Worm (Caenorhabditis elegans): Measurements from ENCODE around the gene hbl-1.
A peak's percentile ranks its signal among the peaks of the same experiment; 100 is the strongest.

Gene hbl-1

DNA sequence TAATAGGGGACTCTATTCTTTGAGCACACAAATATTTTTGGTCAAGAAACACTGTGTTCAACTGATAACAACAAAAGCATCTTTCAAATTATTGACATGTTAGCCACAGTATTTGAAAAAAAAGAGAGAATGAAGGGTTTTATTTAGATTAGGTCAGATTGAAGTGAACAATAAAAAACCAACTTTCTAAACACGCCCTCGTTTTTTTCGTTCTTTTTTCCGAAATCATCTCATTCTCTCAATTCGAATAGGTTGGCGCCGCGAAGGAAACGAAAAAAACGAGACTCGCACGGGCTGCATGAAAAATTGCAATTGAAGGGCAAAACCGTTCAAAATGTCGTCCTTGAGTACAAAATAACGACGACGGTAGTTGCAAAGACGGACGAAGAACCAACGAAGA lies 7.6 kb upstream of the hbl-1 start:
- no peak for TF ChIP-seq F57A8.1 (GFP tag; optimal IDR thresholded peaks at IDR 0.05)
- peak; percentile 64 for TF ChIP-seq nhr-80 (tag; optimal IDR thresholded peaks at IDR 0.05)
- no peak for TF ChIP-seq F52B5.7 (tag; optimal IDR thresholded peaks at IDR 0.05)
- no peak for TF ChIP-seq nfyb-1 (GFP tag; IDR thresholded peaks at IDR 0.05)
- TF ChIP-seq zfh-2 (GFP tag; conservative IDR thresholded peaks at IDR 0.05), result no peak
- peak; percentile 36; the same call in 1 of the 2 replicates for TF ChIP-seq dox-1 (GFP tag; IDR thresholded peaks at IDR 0.05)

DNA sequence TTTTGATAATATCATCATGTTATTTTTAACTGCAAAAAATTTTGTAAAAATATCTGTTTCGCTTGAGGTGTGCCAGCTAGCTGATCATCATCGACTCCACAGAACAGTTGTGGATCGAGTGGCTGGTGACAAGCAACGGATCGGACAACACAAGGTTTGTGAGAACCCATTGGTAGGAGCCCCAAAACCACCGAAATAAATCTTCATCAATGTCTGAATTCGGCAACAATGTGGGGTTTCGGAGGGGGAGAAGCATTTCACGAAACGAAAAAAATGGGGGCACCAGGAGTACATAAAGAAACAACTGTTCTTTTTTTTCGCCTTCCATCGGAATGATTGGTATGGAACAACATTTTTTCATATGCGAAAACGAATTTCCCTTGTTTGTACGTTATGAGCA lies 6.6 kb upstream of the hbl-1 start:
- TF ChIP-seq unc-130 (GFP tag; optimal IDR thresholded peaks at IDR 0.05), result no peak
- no peak for TF ChIP-seq dox-1 (GFP tag; IDR thresholded peaks at IDR 0.05)
- TF ChIP-seq ztf-25 (GFP tag; IDR thresholded peaks at IDR 0.05), result no peak
- no peak for TF ChIP-seq aptf-2 (GFP tag; conservative IDR thresholded peaks at IDR 0.05)

DNA sequence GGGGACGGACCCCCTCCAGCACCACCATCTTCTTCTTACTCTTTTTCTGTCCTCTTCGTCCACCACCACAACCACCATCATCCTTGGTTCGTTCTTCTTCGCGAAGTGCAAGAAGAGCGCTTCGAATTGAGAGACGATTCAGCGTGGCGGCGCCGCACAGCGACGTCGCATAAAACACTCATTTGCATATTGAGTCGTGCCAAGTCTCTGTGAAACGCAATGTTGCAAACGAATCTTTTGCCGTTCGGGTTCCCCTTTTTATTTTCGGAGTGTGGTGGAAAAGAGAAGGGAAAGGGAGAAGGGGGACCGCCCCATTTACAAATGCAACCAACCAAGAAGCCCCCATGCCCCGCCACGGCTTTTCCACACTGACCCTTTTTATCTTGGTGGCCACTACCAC lies 5.6 kb upstream of the hbl-1 start:
- TF ChIP-seq hsf-1 (GFP tag; IDR thresholded peaks at IDR 0.05), result no peak
- TF ChIP-seq K12H6.12 (tag; optimal IDR thresholded peaks at IDR 0.05), result peak; percentile 17
- TF ChIP-seq ekl-4 (GFP tag; IDR thresholded peaks at IDR 0.05), result no peak
- 0 out of 2 replicates have a peak, but pooled peaks have one; percentile 23 for TF ChIP-seq bed-2 (GFP tag; IDR thresholded peaks at IDR 0.05)
- no peak for TF ChIP-seq nfya-1 (tag; optimal IDR thresholded peaks at IDR 0.05; ENCODE audit: borderline replicate concordance, insufficient read depth)
- no peak for TF ChIP-seq F49E8.2 (tag; optimal IDR thresholded peaks at IDR 0.05; ENCODE audit: insufficient read depth)
- no peak for TF ChIP-seq nhr-27 (tag; optimal IDR thresholded peaks at IDR 0.05)
- TF ChIP-seq rec-8 (tag; optimal IDR thresholded peaks at IDR 0.05), result no peak
- TF ChIP-seq Y53G8AR.9 (GFP tag; conservative IDR thresholded peaks at IDR 0.05), result no peak
- TF ChIP-seq somi-1 (GFP tag; optimal IDR thresholded peaks at IDR 0.05), result no peak
- TF ChIP-seq zfh-2 (GFP tag; conservative IDR thresholded peaks at IDR 0.05), result peak; percentile 85
- TF ChIP-seq chd-7 (tag; optimal IDR thresholded peaks at IDR 0.05), result no peak
- peak; percentile 98 for TF ChIP-seq madf-10 (tag; optimal IDR thresholded peaks at IDR 0.05)
- TF ChIP-seq pha-4 (tag; optimal IDR thresholded peaks at IDR 0.05), result no peak
- TF ChIP-seq ztf-22 (GFP tag; optimal IDR thresholded peaks at IDR 0.05), result no peak
- TF ChIP-seq tlf-1 (GFP tag; optimal IDR thresholded peaks at IDR 0.05), result no peak
- 0 out of 2 replicates have a peak, but pooled peaks have one; percentile 42 for TF ChIP-seq aptf-3 (GFP tag; IDR thresholded peaks at IDR 0.05)
- no peak for TF ChIP-seq unc-130 (GFP tag; optimal IDR thresholded peaks at IDR 0.05)
- TF ChIP-seq T26A5.8 (tag; optimal IDR thresholded peaks at IDR 0.05), result no peak
- no peak for TF ChIP-seq ztf-28 (GFP tag; IDR thresholded peaks at IDR 0.05)
- TF ChIP-seq B0035.1 (tag; optimal IDR thresholded peaks at IDR 0.05), result no peak
- TF ChIP-seq mes-4 (tag; optimal IDR thresholded peaks at IDR 0.05), result no peak
- no peak for TF ChIP-seq snpc-1.1 (tag; optimal IDR thresholded peaks at IDR 0.05; ENCODE audit: insufficient read depth)
- no peak for TF ChIP-seq B0336.3 (GFP tag; IDR thresholded peaks at IDR 0.05)
- TF ChIP-seq Y56A3A.18 (GFP tag; IDR thresholded peaks at IDR 0.05), result no peak
- no peak for TF ChIP-seq ceh-40 (GFP tag; IDR thresholded peaks at IDR 0.05)
- TF ChIP-seq hmg-1.2 (GFP tag; IDR thresholded peaks at IDR 0.05), result no peak
- TF ChIP-seq dpl-1 (GFP tag; optimal IDR thresholded peaks at IDR 0.05), result no peak
- 0 out of 2 replicates have a peak, but pooled peaks have one; percentile 7 for TF ChIP-seq mcd-1 (GFP tag; IDR thresholded peaks at IDR 0.05)
- TF ChIP-seq cebp-1 (GFP tag; IDR thresholded peaks at IDR 0.05), result no peak
- TF ChIP-seq cebp-1 (tag; optimal IDR thresholded peaks at IDR 0.05), result no peak
- TF ChIP-seq C06A6.2 (GFP tag; conservative IDR thresholded peaks at IDR 0.05), result no peak
- TF ChIP-seq egl-44 (GFP tag; IDR thresholded peaks at IDR 0.05), result no peak

Measured in whole organism, young adult.